Fruit fly (Drosophila melanogaster) whole organism, embryonic: ENCODE data around the gene ATPsyngamma.

ENCODE experiments used
- ATbp ChIP-seq: fragments of 200-800 bp; sonication (Bioruptor generic); optimal IDR thresholded peaks from 2 replicates; lab custom pipeline; 2017; ENCODE audit warnings: missing biosample characterization, mild to moderate bottlenecking, missing genetic modification characterization, missing genetic modification reagents
- Atf3 ChIP-seq: fragments of 200-800 bp; sonication (Bioruptor generic); optimal IDR thresholded peaks from 3 replicates; lab custom pipeline; 2016; ENCODE audit warnings: missing biosample characterization, missing genetic modification characterization
- Bgb ChIP-seq: fragments of 200-800 bp; sonication (Bioruptor generic); IDR thresholded peaks from 2 replicates; pipeline ENCODE4 v1.3.6; 2022; ENCODE audit warnings: missing biosample characterization, missing genetic modification characterization; ENCODE audit not compliant: partially characterized antibody
- Blimp-1 ChIP-seq: fragments of 200-800 bp; sonication (Bioruptor generic); optimal IDR thresholded peaks from 3 replicates; lab custom pipeline; 2018; ENCODE audit warnings: missing biosample characterization, missing genetic modification characterization, mild to moderate bottlenecking, moderate library complexity, missing genetic modification reagents
- CG10366 ChIP-seq: fragments of 200-800 bp; sonication (Bioruptor generic); IDR thresholded peaks from 2 replicates; pipeline ENCODE4 v1.3.6; 2022; ENCODE audit warnings: missing biosample characterization, missing genetic modification characterization
- CG11695 ChIP-seq: fragments of 200-800 bp; sonication (Bioruptor generic); IDR thresholded peaks from 3 replicates; pipeline ENCODE4 v1.3.6; 2022; ENCODE audit warnings: missing biosample characterization, missing genetic modification characterization
- CG12071 ChIP-seq: fragments of 200-800 bp; sonication (Bioruptor generic); optimal IDR thresholded peaks from 3 replicates; lab custom pipeline; 2018; ENCODE audit warnings: missing biosample characterization, mild to moderate bottlenecking, missing genetic modification characterization
- CG12744 ChIP-seq: fragments of 200-800 bp; sonication (Bioruptor generic); optimal IDR thresholded peaks from 2 replicates; lab custom pipeline; 2016; ENCODE audit warnings: missing biosample characterization, missing genetic modification characterization
- CG15073 ChIP-seq: fragments of 200-800 bp; sonication (Bioruptor generic); optimal IDR thresholded peaks from 2 replicates; lab custom pipeline; 2016; ENCODE audit warnings: missing biosample characterization, missing genetic modification characterization
- CG1647 ChIP-seq: fragments of 200-800 bp; sonication (Bioruptor generic); optimal IDR thresholded peaks from 3 replicates; lab custom pipeline; 2016; ENCODE audit warnings: missing biosample characterization, missing genetic modification characterization
- CG17186 ChIP-seq: fragments of 200-800 bp; sonication (Bioruptor generic); optimal IDR thresholded peaks from 3 replicates; lab custom pipeline; 2017; ENCODE audit warnings: missing biosample characterization, missing genetic modification reagents, missing genetic modification characterization
- CG17359 ChIP-seq: fragments of 200-800 bp; sonication (Bioruptor generic); optimal IDR thresholded peaks from 3 replicates; lab custom pipeline; 2018; ENCODE audit warnings: missing biosample characterization, mild to moderate bottlenecking, missing genetic modification characterization, moderate library complexity
- CG1832 ChIP-seq: fragments of 200-800 bp; sonication (Bioruptor generic); optimal IDR thresholded peaks from 2 replicates; lab custom pipeline; 2017; ENCODE audit warnings: missing biosample characterization, mild to moderate bottlenecking, missing genetic modification characterization, inconsistent platforms
- CG34224 ChIP-seq: fragments of 200-800 bp; sonication (Bioruptor generic); IDR thresholded peaks from 3 replicates; pipeline ENCODE4 v1.3.6; 2022; ENCODE audit warnings: missing biosample characterization, missing genetic modification characterization; ENCODE audit not compliant: partially characterized antibody
- CG6175 ChIP-seq: fragments of 200-800 bp; sonication (Bioruptor generic); IDR thresholded peaks from 3 replicates; pipeline ENCODE4 v1.3.6; 2022; ENCODE audit warnings: missing biosample characterization, missing genetic modification characterization
- CG6654 ChIP-seq: fragments of 200-800 bp; sonication (Bioruptor generic); optimal IDR thresholded peaks from 2 replicates; lab custom pipeline; 2017; ENCODE audit warnings: missing biosample characterization, mild to moderate bottlenecking, missing genetic modification characterization
- CG7786 ChIP-seq: fragments of 200-800 bp; sonication (Bioruptor generic); optimal IDR thresholded peaks from 2 replicates; lab custom pipeline; 2016; ENCODE audit warnings: missing biosample characterization, missing genetic modification characterization
- CG8765 ChIP-seq: fragments of 200-800 bp; sonication (Bioruptor generic); IDR thresholded peaks from 2 replicates; pipeline ENCODE4 v1.3.6; 2022; ENCODE audit warnings: missing biosample characterization, missing genetic modification characterization
- CG9932 ChIP-seq: fragments of 200-800 bp; sonication (Bioruptor generic); IDR thresholded peaks from 2 replicates; pipeline ENCODE4 v1.3.6; 2022; ENCODE audit warnings: missing biosample characterization, missing genetic modification characterization
- Dip3 ChIP-seq: fragments of 200-800 bp; sonication (Bioruptor generic); optimal IDR thresholded peaks from 3 replicates; lab custom pipeline; 2016; ENCODE audit warnings: missing biosample characterization, missing genetic modification characterization
- Fer2 ChIP-seq: fragments of 200-800 bp; sonication (Bioruptor generic); optimal IDR thresholded peaks from 2 replicates; lab custom pipeline; 2018; ENCODE audit warnings: missing biosample characterization, mild to moderate bottlenecking, missing genetic modification characterization, moderate library complexity
- HHEX ChIP-seq: fragments of 200-800 bp; sonication (Bioruptor generic); optimal IDR thresholded peaks from 3 replicates; lab custom pipeline; 2017; ENCODE audit warnings: missing biosample characterization, mild to moderate bottlenecking, missing genetic modification characterization, missing genetic modification reagents
- HLH4C ChIP-seq: fragments of 200-800 bp; sonication (Bioruptor generic); IDR thresholded peaks from 3 replicates; pipeline ENCODE4 v1.3.6; 2022; ENCODE audit warnings: missing biosample characterization, missing genetic modification characterization; ENCODE audit not compliant: partially characterized antibody
- Hr78 ChIP-seq, 2 experiments: fragments of 200-800 bp in 1 of 2; fragments of >200 bp in 1 of 2; sonication (Bioruptor generic) in 1 of 2; optimal IDR thresholded peaks; 2 replicates each; lab custom pipeline; 2017 to 2019; ENCODE audit warnings: missing biosample characterization in 2 of 2, missing genetic modification characterization in 2 of 2, mild to moderate bottlenecking in 1 of 2, moderate library complexity in 1 of 2
- PHDP ChIP-seq: fragments of 200-800 bp; sonication (Bioruptor generic); optimal IDR thresholded peaks from 3 replicates; lab custom pipeline; 2018; ENCODE audit warnings: missing biosample characterization, mild to moderate bottlenecking, missing genetic modification characterization, moderate library complexity
- Poxn ChIP-seq: fragments of 200-800 bp; sonication (Bioruptor generic); IDR thresholded peaks from 2 replicates; pipeline ENCODE4 v1.3.6; 2022; ENCODE audit warnings: missing biosample characterization, missing genetic modification characterization
- Sin3A ChIP-seq: fragments of >200 bp; optimal IDR thresholded peaks from 2 replicates; lab custom pipeline; 2018
- Usf ChIP-seq: fragments of 200-800 bp; sonication (Bioruptor generic); optimal IDR thresholded peaks from 2 replicates; lab custom pipeline; 2017; ENCODE audit warnings: missing genotype, missing biosample characterization, missing genetic modification characterization
- Xbp1 ChIP-seq: fragments of 200-800 bp; sonication (Bioruptor generic); optimal IDR thresholded peaks from 3 replicates; lab custom pipeline; 2016; ENCODE audit warnings: missing biosample characterization, mild to moderate bottlenecking, missing genetic modification characterization
- ab ChIP-seq: fragments of 200-800 bp; sonication (Bioruptor generic); optimal IDR thresholded peaks from 2 replicates; lab custom pipeline; 2016; ENCODE audit warnings: missing biosample characterization, missing genetic modification characterization
- abd-A ChIP-seq: fragments of 200-800 bp; sonication (Bioruptor generic); optimal IDR thresholded peaks from 3 replicates; lab custom pipeline; 2019; ENCODE audit warnings: missing biosample characterization, mild to moderate bottlenecking, missing genetic modification characterization, moderate library complexity
- aop ChIP-seq: fragments of 200-800 bp; sonication (Bioruptor generic); IDR thresholded peaks from 2 replicates; pipeline ENCODE4 v1.3.6; 2022; ENCODE audit warnings: missing biosample characterization, missing genetic modification characterization
- az2 ChIP-seq: fragments of 200-800 bp; sonication (Bioruptor generic); optimal IDR thresholded peaks from 3 replicates; lab custom pipeline; 2016; ENCODE audit warnings: missing biosample characterization, missing genetic modification characterization
- caup ChIP-seq: fragments of 200-800 bp; sonication (Bioruptor generic); optimal IDR thresholded peaks from 3 replicates; lab custom pipeline; 2017; ENCODE audit warnings: missing biosample characterization, mild to moderate bottlenecking, missing genetic modification characterization, moderate library complexity; ENCODE audit not compliant: severe bottlenecking
- cg ChIP-seq: fragments of 200-800 bp; sonication (Bioruptor generic); optimal IDR thresholded peaks from 3 replicates; lab custom pipeline; 2019; ENCODE audit warnings: missing biosample characterization, mild to moderate bottlenecking, missing genetic modification characterization, moderate library complexity
- croc ChIP-seq: fragments of 200-800 bp; sonication (Bioruptor generic); conservative IDR thresholded peaks from 3 replicates; pipeline ENCODE4 v1.3.6; 2022; ENCODE audit warnings: missing biosample characterization, missing genetic modification characterization
- cwo ChIP-seq: fragments of 200-800 bp; sonication (Bioruptor generic); optimal IDR thresholded peaks from 3 replicates; lab custom pipeline; 2017; ENCODE audit warnings: missing biosample characterization, missing genetic modification characterization, mild to moderate bottlenecking, moderate library complexity, missing genetic modification reagents
- dati ChIP-seq: fragments of 200-800 bp; sonication (Bioruptor generic); IDR thresholded peaks from 2 replicates; pipeline ENCODE4 v1.3.6; 2022; ENCODE audit warnings: missing biosample characterization, missing genetic modification characterization
- dpn ChIP-seq, 2 experiments: fragments of 200-800 bp; sonication (Bioruptor generic); optimal IDR thresholded peaks; 3 replicates each; lab custom pipeline; 2016; ENCODE audit warnings: missing biosample characterization in 2 of 2, missing genetic modification characterization in 2 of 2
- esg ChIP-seq: fragments of 200-800 bp; sonication (Bioruptor generic); conservative IDR thresholded peaks from 2 replicates; pipeline ENCODE4 v1.3.6; 2022; ENCODE audit warnings: missing biosample characterization, missing genetic modification characterization
- grau ChIP-seq: fragments of 200-800 bp; optimal IDR thresholded peaks from 3 replicates; lab custom pipeline; 2019; ENCODE audit warnings: missing biosample characterization, mild to moderate bottlenecking, missing genetic modification characterization, moderate library complexity
- ken ChIP-seq: fragments of 200-800 bp; sonication (Bioruptor generic); IDR thresholded peaks from 3 replicates; pipeline ENCODE4 v1.3.6; 2022; ENCODE audit warnings: missing biosample characterization, missing genetic modification characterization
- luna ChIP-seq: fragments of 200-800 bp; sonication (Bioruptor generic); optimal IDR thresholded peaks from 2 replicates; lab custom pipeline; 2016; ENCODE audit warnings: missing biosample characterization, missing genetic modification characterization
- oc ChIP-seq: fragments of 200-800 bp; sonication (Bioruptor generic); optimal IDR thresholded peaks from 2 replicates; lab custom pipeline; 2018; ENCODE audit warnings: missing biosample characterization, mild to moderate bottlenecking, missing genetic modification characterization, moderate library complexity
- peb ChIP-seq: fragments of 200-800 bp; sonication (Bioruptor generic); IDR thresholded peaks from 2 replicates; pipeline ENCODE4 v1.3.6; 2022; ENCODE audit warnings: missing biosample characterization, missing genetic modification characterization
- slou ChIP-seq: fragments of 200-800 bp; sonication (Bioruptor generic); optimal IDR thresholded peaks from 3 replicates; lab custom pipeline; 2016; ENCODE audit warnings: missing biosample characterization, missing genetic modification characterization
- sqz ChIP-seq: fragments of 200-800 bp; sonication (Bioruptor generic); optimal IDR thresholded peaks from 3 replicates; lab custom pipeline; 2018; ENCODE audit warnings: missing biosample characterization, mild to moderate bottlenecking, missing genetic modification characterization
- tgo ChIP-seq: fragments of 200-800 bp; sonication (Bioruptor generic); IDR thresholded peaks from 3 replicates; pipeline ENCODE4 v1.3.6; 2022; ENCODE audit warnings: missing biosample characterization, missing genetic modification characterization
- tx ChIP-seq: fragments of 200-800 bp; sonication (Bioruptor generic); optimal IDR thresholded peaks from 2 replicates; lab custom pipeline; 2016; ENCODE audit warnings: missing biosample characterization, missing genetic modification characterization
- zf30C ChIP-seq: fragments of 200-800 bp; sonication (Bioruptor generic); optimal IDR thresholded peaks from 3 replicates; lab custom pipeline; 2018; ENCODE audit warnings: missing biosample characterization, mild to moderate bottlenecking, missing genetic modification characterization

Gene ATPsyngamma

dm6 chr3R:29773833-29774324 is 24.9 kb upstream of the ATPsyngamma start (continued):
- TF ChIP-seq slou (GFP tag; lab: Kevin White, UChicago) (peak; percentile 64), Poxn (peak; percentile 57; the same call in 1 of the 2 replicates), CG17359 (tag; lab: Kevin White, UChicago) (peak; percentile 57), CG8765 (GFP tag; lab: Robert Waterston, UW) (no peak; the same call in 1 of the 2 replicates), dati (GFP tag; lab: Robert Waterston, UW) (no peak), Bgb (GFP tag; lab: Robert Waterston, UW) (no peak), luna (GFP tag; lab: Kevin White, UChicago) (peak; percentile 41), croc (GFP tag; lab: Robert Waterston, UW) (peak; percentile 55; the same call in 2 of the 3 replicates), Dip3 (peak; percentile 78), az2 (peak; percentile 65), CG15073 (GFP tag; lab: Kevin White, UChicago) (no peak), cwo (peak; percentile 76), cg (GFP tag; lab: Kevin White, UChicago) (no peak), peb (GFP tag; lab: Robert Waterston, UW) (peak; percentile 52; the same call in 1 of the 2 replicates), Usf (GFP tag; lab: Kevin White, UChicago) (peak; percentile 56), tgo (GFP tag; lab: Robert Waterston, UW) (peak; percentile 80), zf30C (no peak), grau (tag; lab: Kevin White, UChicago) (peak; percentile 87), CG6654 (GFP tag; lab: Kevin White, UChicago) (peak; percentile 39), ATbp (GFP tag; lab: Kevin White, UChicago) (peak; percentile 18), Xbp1 (peak; percentile 72), aop (GFP tag; lab: Robert Waterston, UW) (no peak), CG34224 (GFP tag; lab: Robert Waterston, UW) (no peak), dpn (GFP tag; optimal IDR thresholded peaks at IDR 0.05; lab: Kevin White, UChicago) (peak; percentile 76 to 88), CG7786 (GFP tag; lab: Kevin White, UChicago) (peak; percentile 92), CG1647 (GFP tag; lab: Kevin White, UChicago) (peak; percentile 57), CG10366 (GFP tag; lab: Robert Waterston, UW) (peak; percentile 66), CG12744 (peak; percentile 9), HHEX (peak; percentile 59), CG6175 (GFP tag; lab: Robert Waterston, UW) (peak; percentile 71; the same call in 2 of the 3 replicates), CG1832 (no peak), tx (GFP tag; lab: Kevin White, UChicago) (peak; percentile 68), Atf3 (GFP tag; lab: Kevin White, UChicago) (peak; percentile 42), abd-A (tag; lab: Kevin White, UChicago) (no peak), caup (GFP tag; lab: Kevin White, UChicago) (peak; percentile 60), Sin3A (no peak), oc (tag; lab: Kevin White, UChicago) (peak; percentile 38), Blimp-1 (GFP tag; lab: Kevin White, UChicago) (peak; percentile 37), ab (GFP tag; lab: Kevin White, UChicago) (peak; percentile 49), ken (peak; percentile 61; the same call in 1 of the 3 replicates), PHDP (tag; lab: Kevin White, UChicago) (peak; percentile 74), CG17186 (GFP tag; lab: Kevin White, UChicago) (no peak), CG9932 (GFP tag; lab: Robert Waterston, UW) (peak; percentile 72), HLH4C (GFP tag; lab: Robert Waterston, UW) (no peak), Fer2 (peak; percentile 62), CG11695 (GFP tag; lab: Robert Waterston, UW) (peak; percentile 64), CG12071 (GFP tag; lab: Kevin White, UChicago) (peak; percentile 70), Hr78 (GFP tag; optimal IDR thresholded peaks at IDR 0.05; lab: Kevin White, UChicago) (no peak), esg (GFP tag; lab: Robert Waterston, UW) (peak; percentile 60), sqz (GFP tag; lab: Kevin White, UChicago) (no peak)
